Worm (Caenorhabditis elegans) whole organism, mixed stage, embryonic: Measurements from ENCODE around the gene Y57G11C.22.

Experiments
- M03D4.4 ChIP-seq: sonication (generic microtip); optimal IDR thresholded peaks from 2 replicates; lab custom pipeline; 2017; ENCODE audit warnings: mild to moderate bottlenecking, missing genetic modification characterization, missing compliant biosample characterization
- bed-3 ChIP-seq: fragments of 200-800 bp; sonication (Bioruptor generic); optimal IDR thresholded peaks from 3 replicates; lab custom pipeline; 2018; ENCODE audit warnings: mild to moderate bottlenecking, missing genetic modification characterization, moderate library complexity, missing compliant biosample characterization
- blmp-1 ChIP-seq: fragments of 150-350 bp; optimal IDR thresholded peaks from 2 replicates; lab custom pipeline; 2014; ENCODE audit warnings: missing biosample characterization, missing genetic modification characterization
- ceh-39 ChIP-seq: fragments of 150-350 bp; optimal IDR thresholded peaks from 2 replicates; lab custom pipeline; 2014; ENCODE audit warnings: missing biosample characterization, missing genetic modification characterization
- ceh-43 ChIP-seq: fragments of 200-800 bp; sonication (Bioruptor generic); optimal IDR thresholded peaks from 2 replicates; lab custom pipeline; 2018; ENCODE audit warnings: mild to moderate bottlenecking, missing genetic modification characterization, moderate library complexity, missing compliant biosample characterization
- ceh-83 ChIP-seq: fragments of 200-800 bp; sonication (Bioruptor generic); optimal IDR thresholded peaks from 2 replicates; lab custom pipeline; 2018; ENCODE audit warnings: mild to moderate bottlenecking, missing genetic modification characterization, missing compliant biosample characterization
- ces-1 ChIP-seq: fragments of 150-350 bp; optimal IDR thresholded peaks from 2 replicates; lab custom pipeline; 2014; ENCODE audit warnings: missing biosample characterization, missing genetic modification reagents, missing genetic modification characterization
- cnd-1 ChIP-seq: fragments of 200-800 bp; sonication (Bioruptor generic); optimal IDR thresholded peaks from 2 replicates; lab custom pipeline; 2018; ENCODE audit warnings: mild to moderate bottlenecking, missing genetic modification characterization, missing compliant biosample characterization
- drap-1 ChIP-seq: fragments of 200-800 bp; sonication (Bioruptor generic); optimal IDR thresholded peaks from 3 replicates; lab custom pipeline; 2018; ENCODE audit warnings: mild to moderate bottlenecking, missing genetic modification characterization, missing compliant biosample characterization
- elt-1 ChIP-seq: sonication (generic microtip); optimal IDR thresholded peaks from 2 replicates; lab custom pipeline; 2017; ENCODE audit warnings: missing genetic modification characterization, mild to moderate bottlenecking, missing compliant biosample characterization, antibody characterized with exemption, moderate library complexity, borderline replicate concordance; ENCODE audit not compliant: insufficient read depth
- elt-3 ChIP-seq: fragments of 150-350 bp; optimal IDR thresholded peaks from 2 replicates; lab custom pipeline; 2014; ENCODE audit warnings: missing biosample characterization, missing genetic modification characterization
- flh-1 ChIP-seq: fragments of 200-800 bp; sonication (Bioruptor generic); optimal IDR thresholded peaks from 2 replicates; lab custom pipeline; 2018; ENCODE audit warnings: mild to moderate bottlenecking, missing genetic modification characterization, moderate library complexity, missing compliant biosample characterization
- ham-2 ChIP-seq: fragments of 200-800 bp; sonication (Bioruptor generic); optimal IDR thresholded peaks from 2 replicates; lab custom pipeline; 2018; ENCODE audit warnings: mild to moderate bottlenecking, missing genetic modification characterization, missing compliant biosample characterization
- hlh-1 ChIP-seq: fragments of 150-350 bp; optimal IDR thresholded peaks from 2 replicates; lab custom pipeline; 2014; ENCODE audit warnings: missing biosample characterization, missing genetic modification reagents, missing genetic modification characterization
- lin-13 ChIP-seq: fragments of 150-350 bp; optimal IDR thresholded peaks from 2 replicates; lab custom pipeline; 2014; ENCODE audit warnings: missing biosample characterization, missing genetic modification characterization
- lin-32 ChIP-seq: fragments of 200-800 bp; sonication (Bioruptor generic); optimal IDR thresholded peaks from 2 replicates; lab custom pipeline; 2018; ENCODE audit warnings: mild to moderate bottlenecking, missing genetic modification characterization, missing compliant biosample characterization
- lsy-2 ChIP-seq: fragments of 150-350 bp; optimal IDR thresholded peaks from 2 replicates; lab custom pipeline; 2014; ENCODE audit warnings: missing biosample characterization, missing genetic modification characterization
- mab-5 ChIP-seq: fragments of 150-350 bp; optimal IDR thresholded peaks from 2 replicates; lab custom pipeline; 2014; ENCODE audit warnings: missing biosample characterization, missing genetic modification characterization
- mep-1 ChIP-seq: fragments of 150-350 bp; optimal IDR thresholded peaks from 2 replicates; lab custom pipeline; 2017; ENCODE audit warnings: missing biosample characterization, missing genetic modification reagents, missing genetic modification characterization, inconsistent platforms
- mls-2 ChIP-seq: sonication (generic microtip); optimal IDR thresholded peaks from 2 replicates; lab custom pipeline; 2016; ENCODE audit warnings: mild to moderate bottlenecking, missing genetic modification characterization, moderate library complexity, missing compliant biosample characterization
- nhr-12 ChIP-seq: fragments of 150-350 bp; optimal IDR thresholded peaks from 2 replicates; lab custom pipeline; 2014; ENCODE audit warnings: missing biosample characterization, missing genetic modification characterization
- nhr-2 ChIP-seq: fragments of 150-350 bp; optimal IDR thresholded peaks from 2 replicates; lab custom pipeline; 2014; ENCODE audit warnings: missing biosample characterization, missing genetic modification characterization
- nhr-237 ChIP-seq: fragments of 150-350 bp; optimal IDR thresholded peaks from 2 replicates; lab custom pipeline; 2014; ENCODE audit warnings: missing biosample characterization, missing genetic modification characterization
- nhr-28 ChIP-seq: fragments of 150-350 bp; optimal IDR thresholded peaks from 2 replicates; lab custom pipeline; 2014; ENCODE audit warnings: missing biosample characterization, missing genetic modification characterization
- nhr-76 ChIP-seq: sonication (generic microtip); optimal IDR thresholded peaks from 2 replicates; lab custom pipeline; 2017; ENCODE audit warnings: missing biosample characterization, missing genetic modification characterization
- pha-4 ChIP-seq: fragments of 150-350 bp; optimal IDR thresholded peaks from 2 replicates; lab custom pipeline; 2018; ENCODE audit warnings: missing biosample characterization, missing genetic modification reagents, missing genetic modification characterization
- sem-2 ChIP-seq: fragments of 200-800 bp; sonication (Bioruptor generic); optimal IDR thresholded peaks from 2 replicates; lab custom pipeline; 2018; ENCODE audit warnings: mild to moderate bottlenecking, missing genetic modification characterization, missing compliant biosample characterization
- snpc-4 ChIP-seq: fragments of 150-350 bp; optimal IDR thresholded peaks from 2 replicates; lab custom pipeline; 2014; ENCODE audit warnings: missing biosample characterization, missing genetic modification characterization
- sptf-1 ChIP-seq: sonication (generic microtip); optimal IDR thresholded peaks from 2 replicates; lab custom pipeline; 2017; ENCODE audit warnings: mild to moderate bottlenecking, missing genetic modification characterization, moderate library complexity, missing compliant biosample characterization
- tbx-8 ChIP-seq: fragments of 200-800 bp; sonication (Bioruptor generic); optimal IDR thresholded peaks from 2 replicates; lab custom pipeline; 2018; ENCODE audit warnings: mild to moderate bottlenecking, missing genetic modification characterization, moderate library complexity, missing compliant biosample characterization
- unc-120 ChIP-seq: sonication (generic microtip); optimal IDR thresholded peaks from 2 replicates; lab custom pipeline; 2017; ENCODE audit warnings: missing genetic modification characterization, missing compliant biosample characterization; ENCODE audit not compliant: poor library complexity, severe bottlenecking
- unc-39 ChIP-seq: fragments of 150-350 bp; optimal IDR thresholded peaks from 2 replicates; lab custom pipeline; 2014; ENCODE audit warnings: missing biosample characterization, missing genetic modification characterization
- unc-62 ChIP-seq: fragments of 150-350 bp; optimal IDR thresholded peaks from 2 replicates; lab custom pipeline; 2014; ENCODE audit warnings: missing biosample characterization, missing genetic modification reagents, missing genetic modification characterization
- zip-8 ChIP-seq: fragments of 150-350 bp; optimal IDR thresholded peaks from 2 replicates; lab custom pipeline; 2014; ENCODE audit warnings: missing biosample characterization, missing genetic modification characterization
- ztf-11 ChIP-seq: fragments of 150-350 bp; optimal IDR thresholded peaks from 2 replicates; lab custom pipeline; 2014; ENCODE audit warnings: missing biosample characterization, missing genetic modification characterization

Gene Y57G11C.22

DNA sequence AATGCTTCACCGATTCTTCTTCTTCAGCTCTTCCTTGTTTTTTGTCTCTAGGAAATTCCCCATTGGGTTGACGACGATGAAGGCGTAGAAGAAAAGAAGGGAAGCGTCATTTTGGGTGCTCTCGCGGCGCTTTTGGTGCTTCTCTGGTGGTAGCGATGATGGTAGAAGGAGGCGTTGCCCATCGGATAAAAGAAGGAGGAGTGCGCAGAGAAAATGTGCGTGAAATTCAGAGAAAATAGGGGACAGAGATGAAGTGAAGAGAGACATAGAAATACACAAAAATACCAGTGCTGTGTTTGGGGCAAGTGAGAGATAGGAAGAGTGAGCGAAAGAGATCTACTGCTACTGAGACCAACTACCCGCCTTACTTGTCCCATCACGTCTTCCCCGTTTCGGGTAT lies 30.1 kb upstream of the Y57G11C.22 start, which contains the start of gene oig-5:
Gene oig-5, plus strand, starts transcription at position 301 of the 400 bp plus-strand sequence.
- TF ChIP-seq lsy-2 (tag; lab: Kevin White, UChicago) (no peak), sem-2 (no peak), ces-1 (GFP tag; lab: Kevin White, UChicago) (no peak), hlh-1 (no peak), zip-8 (tag; lab: Kevin White, UChicago) (no peak), drap-1 (GFP tag; lab: Kevin White, UChicago) (no peak), snpc-4 (tag; lab: Kevin White, UChicago) (no peak), mep-1 (tag; lab: Kevin White, UChicago) (no peak), nhr-76 (tag; lab: Kevin White, UChicago) (no peak), mab-5 (tag; lab: Kevin White, UChicago) (no peak), nhr-28 (tag; lab: Kevin White, UChicago) (no peak), elt-3 (tag; lab: Kevin White, UChicago) (no peak), sptf-1 (tag; lab: Kevin White, UChicago) (no peak), elt-1 (no peak), unc-62 (GFP tag; lab: Kevin White, UChicago) (no peak)

DNA sequence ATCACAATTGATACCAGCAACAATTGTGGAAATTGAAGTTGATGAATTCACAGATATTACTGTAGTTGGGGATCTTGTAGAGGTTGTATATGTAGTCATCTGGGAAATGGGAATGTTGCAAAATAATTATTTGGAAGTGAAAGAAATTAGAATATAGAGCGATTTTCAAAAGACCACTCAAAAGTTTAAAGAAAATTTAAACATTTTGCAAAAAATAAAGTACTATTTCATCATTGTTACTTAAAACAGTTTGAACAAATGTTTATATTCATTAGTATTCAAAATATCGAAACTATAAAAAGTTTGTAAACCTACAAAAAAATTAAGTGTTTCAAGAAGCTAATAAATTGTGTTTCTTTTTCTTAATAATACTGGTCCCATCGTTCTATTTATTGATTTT lies 20.7 kb upstream of the Y57G11C.22 start, which contains the start of gene Y57G11C.46:
Gene Y57G11C.46, minus strand, starts transcription at position 101 of the 400 bp plus-strand sequence.
- no peak for TF ChIP-seq nhr-76 (tag; lab: Kevin White, UChicago)

DNA sequence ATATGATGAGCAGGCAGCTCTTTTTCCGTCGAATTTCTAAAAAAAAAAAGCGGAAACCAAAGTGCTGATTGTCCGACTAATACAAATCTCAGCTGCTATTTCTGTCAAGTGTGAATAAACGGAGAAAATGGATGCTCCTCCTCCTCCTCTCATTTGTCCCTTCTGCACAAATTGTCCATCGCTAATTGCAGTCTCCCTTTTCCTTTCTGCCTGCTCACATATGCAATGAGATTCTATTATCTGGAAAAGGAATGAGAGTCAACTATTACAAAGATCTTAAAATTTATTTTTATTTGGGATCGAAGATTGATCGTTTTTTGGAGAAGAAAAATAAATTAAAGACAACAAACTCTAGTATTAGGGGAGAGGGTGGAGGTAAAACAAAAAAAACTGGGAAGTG lies 14.7 kb upstream of the Y57G11C.22 start:
- no peak for TF ChIP-seq unc-39 (tag; lab: Kevin White, UChicago)
- TF ChIP-seq cnd-1 (tag; lab: Kevin White, UChicago): no peak
- TF ChIP-seq blmp-1 (tag; lab: Kevin White, UChicago): no peak
- no peak for TF ChIP-seq ceh-83 (GFP tag; lab: Kevin White, UChicago)
- peak; percentile 37 for TF ChIP-seq ces-1 (GFP tag; lab: Kevin White, UChicago)

DNA sequence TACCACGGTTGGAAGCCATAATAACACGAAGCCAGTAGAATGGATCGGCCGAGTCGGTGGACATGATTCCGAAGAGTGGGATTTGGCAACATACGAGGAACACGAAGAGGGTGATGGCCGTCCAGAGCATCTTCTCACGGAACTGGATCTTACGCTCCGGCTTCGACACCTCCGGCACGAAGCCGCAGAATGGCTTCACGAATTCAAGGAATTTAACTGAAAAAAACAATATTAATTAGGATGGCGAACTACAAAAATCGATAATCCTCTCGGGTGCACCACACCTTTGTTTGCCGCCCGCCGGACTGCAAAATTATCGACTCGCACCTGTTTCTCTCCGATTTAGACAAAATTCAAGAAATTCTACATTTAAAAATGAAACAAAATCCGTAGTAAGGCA lies 12.8 kb upstream of the Y57G11C.22 start:
- TF ChIP-seq unc-62 (GFP tag; lab: Kevin White, UChicago) (no peak), nhr-28 (tag; lab: Kevin White, UChicago) (no peak), snpc-4 (tag; lab: Kevin White, UChicago) (no peak)

DNA sequence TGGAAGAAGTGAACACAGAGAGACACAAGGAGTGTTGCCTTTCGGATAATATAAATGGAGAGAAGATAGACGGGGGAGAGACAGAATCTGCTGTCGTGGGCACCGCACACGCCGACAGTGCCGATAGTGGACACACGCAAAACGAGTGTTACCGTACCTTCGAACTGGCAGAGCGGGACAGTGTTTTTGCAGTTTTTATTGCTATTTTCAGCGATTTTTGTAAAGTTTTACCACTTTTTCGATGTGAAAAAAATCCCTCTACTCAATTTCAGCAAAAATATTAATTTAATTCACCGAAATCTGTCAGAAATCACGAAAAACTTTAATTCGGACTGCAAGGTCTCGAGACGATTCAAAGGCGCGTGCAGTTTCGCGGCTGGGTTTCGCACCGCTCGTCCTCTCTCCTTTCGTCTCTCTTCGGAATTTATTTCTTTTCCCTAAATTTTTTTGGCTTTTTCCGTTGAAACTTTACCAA lies 12.1 kb upstream of the Y57G11C.22 start, which contains the start of gene sec-61.A:
Gene sec-61.A, minus strand, starts transcription at position 387 of the 475 bp plus-strand sequence.
- TF ChIP-seq unc-120 (tag; lab: Kevin White, UChicago) (peak; percentile 46), mab-5 (tag; lab: Kevin White, UChicago) (no peak), ceh-83 (GFP tag; lab: Kevin White, UChicago) (peak; percentile 35), sptf-1 (tag; lab: Kevin White, UChicago) (peak; percentile 49), ceh-39 (tag; lab: Kevin White, UChicago) (peak; percentile 69), drap-1 (GFP tag; lab: Kevin White, UChicago) (peak; percentile 41), M03D4.4 (tag; lab: Kevin White, UChicago) (peak; percentile 61), nhr-237 (tag; lab: Kevin White, UChicago) (peak; percentile 83), tbx-8 (GFP tag; lab: Kevin White, UChicago) (no peak), ces-1 (GFP tag; lab: Kevin White, UChicago) (peak; percentile 64), nhr-28 (tag; lab: Kevin White, UChicago) (no peak), flh-1 (no peak), mep-1 (tag; lab: Kevin White, UChicago) (peak; percentile 35), snpc-4 (tag; lab: Kevin White, UChicago) (no peak), zip-8 (tag; lab: Kevin White, UChicago) (no peak), lsy-2 (tag; lab: Kevin White, UChicago) (peak; percentile 97), hlh-1 (no peak), nhr-76 (tag; lab: Kevin White, UChicago) (no peak), blmp-1 (tag; lab: Kevin White, UChicago) (no peak), nhr-2 (tag; lab: Kevin White, UChicago) (no peak), pha-4 (no peak), cnd-1 (tag; lab: Kevin White, UChicago) (peak; percentile 46), bed-3 (no peak), nhr-12 (no peak), mls-2 (tag; lab: Kevin White, UChicago) (no peak), ztf-11 (no peak), lin-13 (peak; percentile 68), elt-3 (tag; lab: Kevin White, UChicago) (no peak), lin-32 (GFP tag; lab: Kevin White, UChicago) (no peak), ham-2 (GFP tag; lab: Kevin White, UChicago) (no peak), sem-2 (no peak), unc-39 (tag; lab: Kevin White, UChicago) (no peak), unc-62 (GFP tag; lab: Kevin White, UChicago) (no peak), elt-1 (no peak), ceh-43 (no peak)
- TF ChIP-seq, all 35 proteins: peak for 12
